Fruit fly (Drosophila melanogaster): Measurements from ENCODE around the gene SH3PX1.

The SH3PX1 gene

DNA sequence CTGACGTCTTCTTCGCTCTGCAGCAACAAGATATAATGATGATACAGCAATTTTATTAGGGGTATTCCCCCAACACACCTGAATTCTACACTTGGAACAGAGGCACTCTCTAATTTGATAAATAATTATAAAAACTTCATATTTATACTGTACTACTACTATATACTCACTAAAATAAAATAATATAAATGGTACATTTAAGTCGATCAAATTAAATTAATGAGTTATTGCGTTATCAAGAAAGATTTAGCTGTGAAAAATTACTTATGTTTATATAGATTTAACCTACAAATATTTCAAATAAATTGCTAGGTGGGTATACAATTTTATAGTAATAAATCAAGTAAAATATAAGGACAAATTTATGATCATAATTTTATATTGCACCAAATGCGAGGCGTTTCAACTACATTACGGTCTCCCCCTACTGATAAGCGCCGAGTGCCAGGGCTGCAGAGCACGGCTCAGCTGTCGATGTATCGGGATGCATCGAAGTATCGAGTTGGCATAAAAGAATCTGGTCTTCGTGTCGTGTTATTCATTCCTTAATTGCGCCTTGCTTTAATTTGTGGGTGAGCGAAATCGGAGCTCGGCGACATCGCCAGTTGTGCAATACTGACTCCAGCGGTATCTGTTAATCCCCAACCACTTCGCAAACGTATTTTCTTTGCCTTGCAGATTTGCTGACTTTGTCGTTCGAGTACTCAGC lies 355 bp upstream of the SH3PX1 start, which contains the start of gene vsg (continued):
- TF ChIP-seq lbe (GFP tag; optimal IDR thresholded peaks at IDR 0.05) (no peak), gt (GFP tag; IDR thresholded peaks at IDR 0.05) (no peak), CG11085 (GFP tag; IDR thresholded peaks at IDR 0.05) (no peak; the same call in 1 of the 2 replicates), CG7357 (GFP tag; IDR thresholded peaks at IDR 0.05) (peak; percentile 81; the same call in 2 of the 3 replicates), CG30431 (GFP tag; optimal IDR thresholded peaks at IDR 0.05) (peak; percentile 62), p53 (GFP tag; optimal IDR thresholded peaks at IDR 0.05) (peak; percentile 14), slp2 (GFP tag; optimal IDR thresholded peaks at IDR 0.05) (peak; percentile 0), Fer3 (tag; optimal IDR thresholded peaks at IDR 0.05) (peak; percentile 66), tna (GFP tag; IDR thresholded peaks at IDR 0.05; ENCODE audit: partially characterized antibody) (peak; percentile 74), CG13424 (tag; optimal IDR thresholded peaks at IDR 0.05) (peak; percentile 92), Trl (optimal IDR thresholded peaks at IDR 0.05) (no peak), Trl (GFP tag; optimal IDR thresholded peaks at IDR 0.05) (peak; percentile 28), zfh2 (GFP tag; optimal IDR thresholded peaks at IDR 0.05) (peak; percentile 67), sna (GFP tag; IDR thresholded peaks at IDR 0.05; ENCODE audit: partially characterized antibody) (peak; percentile 63), so (GFP tag; IDR thresholded peaks at IDR 0.05) (no peak), z (GFP tag; IDR thresholded peaks at IDR 0.05) (no peak), salm (tag; optimal IDR thresholded peaks at IDR 0.05) (peak; percentile 48), vnd (GFP tag; IDR thresholded peaks at IDR 0.05; ENCODE audit: partially characterized antibody) (peak; percentile 83), Abd-B (GFP tag; optimal IDR thresholded peaks at IDR 0.05) (peak; percentile 87), Scr (GFP tag; IDR thresholded peaks at IDR 0.05; ENCODE audit: partially characterized antibody) (peak; percentile 83), Elba2 (GFP tag; optimal IDR thresholded peaks at IDR 0.05) (peak; percentile 5), CG18599 (GFP tag; optimal IDR thresholded peaks at IDR 0.05) (peak; percentile 78), ewg (GFP tag; optimal IDR thresholded peaks at IDR 0.05) (peak; percentile 59), CG10267 (tag; optimal IDR thresholded peaks at IDR 0.05) (peak; percentile 84), CG17186 (GFP tag; optimal IDR thresholded peaks at IDR 0.05) (no peak), CG6683 (GFP tag; optimal IDR thresholded peaks at IDR 0.05) (peak; percentile 35), CG14050 (GFP tag; IDR thresholded peaks at IDR 0.05) (no peak), CG6791 (GFP tag; IDR thresholded peaks at IDR 0.05; ENCODE audit: partially characterized antibody) (peak; percentile 91), wor (GFP tag; IDR thresholded peaks at IDR 0.05) (peak; percentile 50; the same call in 1 of the 2 replicates), CG16813 (GFP tag; IDR thresholded peaks at IDR 0.05; ENCODE audit: partially characterized antibody) (peak; percentile 86), Myb (GFP tag; optimal IDR thresholded peaks at IDR 0.05) (peak; percentile 33), CG7928 (GFP tag; optimal IDR thresholded peaks at IDR 0.05) (peak; percentile 92), CG1647 (GFP tag; optimal IDR thresholded peaks at IDR 0.05) (peak; percentile 27), Hand (GFP tag; optimal IDR thresholded peaks at IDR 0.05) (peak; percentile 31), Ravus (GFP tag; IDR thresholded peaks at IDR 0.05) (no peak), CkIIα-i1 (GFP tag; IDR thresholded peaks at IDR 0.05) (no peak), pnt (GFP tag; optimal IDR thresholded peaks at IDR 0.05) (peak; percentile 28), otp (GFP tag; IDR thresholded peaks at IDR 0.05) (no peak), hth (optimal IDR thresholded peaks at IDR 0.05) (no peak), Sry-β (GFP tag; optimal IDR thresholded peaks at IDR 0.05) (peak; percentile 62), NK7.1 (GFP tag; optimal IDR thresholded peaks at IDR 0.05) (no peak), Doc3 (GFP tag; IDR thresholded peaks at IDR 0.05; ENCODE audit: partially characterized antibody) (peak; percentile 55), CG4404 (GFP tag; IDR thresholded peaks at IDR 0.05) (peak; percentile 71), oc (tag; optimal IDR thresholded peaks at IDR 0.05) (peak; percentile 46), CG10565 (GFP tag; optimal IDR thresholded peaks at IDR 0.05) (no peak), CG2712 (tag; optimal IDR thresholded peaks at IDR 0.05) (peak; percentile 91), Atf-2 (GFP tag; optimal IDR thresholded peaks at IDR 0.05) (peak; percentile 18), CG30403 (GFP tag; optimal IDR thresholded peaks at IDR 0.05) (peak; percentile 88), CG9932 (GFP tag; IDR thresholded peaks at IDR 0.05) (peak; percentile 84), gem (tag; optimal IDR thresholded peaks at IDR 0.05) (peak; percentile 93)

Data from whole organism, embryonic.